Worm (Caenorhabditis elegans) whole organism, mixed stage, embryonic: Measurements from ENCODE around the gene sre-28.

ENCODE experiments used
- ces-1 ChIP-seq: fragments of 150-350 bp; optimal IDR thresholded peaks from 2 replicates; lab custom pipeline; 2014; ENCODE audit warnings: missing biosample characterization, missing genetic modification reagents, missing genetic modification characterization
- elt-1 ChIP-seq: sonication (generic microtip); optimal IDR thresholded peaks from 2 replicates; lab custom pipeline; 2017; ENCODE audit warnings: missing genetic modification characterization, mild to moderate bottlenecking, missing compliant biosample characterization, antibody characterized with exemption, moderate library complexity, borderline replicate concordance; ENCODE audit not compliant: insufficient read depth
- mls-2 ChIP-seq: sonication (generic microtip); optimal IDR thresholded peaks from 2 replicates; lab custom pipeline; 2016; ENCODE audit warnings: mild to moderate bottlenecking, missing genetic modification characterization, moderate library complexity, missing compliant biosample characterization

ce11 chrV:9944093-9944492 lies at the start of gene sre-28:
- TF ChIP-seq ces-1 (GFP tag; lab: Kevin White, UChicago) (no peak), mls-2 (tag; lab: Kevin White, UChicago) (no peak), elt-1 (tag; lab: Kevin White, UChicago) (no peak)
